Worm (Caenorhabditis elegans): ENCODE results near the gene samp-1.

- TF ChIP-seq nhr-12 (tag; optimal IDR thresholded peaks at IDR 0.05) (no peak), nhr-23 (tag; optimal IDR thresholded peaks at IDR 0.05) (no peak), snpc-4 (tag; optimal IDR thresholded peaks at IDR 0.05) (no peak), zag-1 (tag; optimal IDR thresholded peaks at IDR 0.05) (no peak), unc-39 (tag; optimal IDR thresholded peaks at IDR 0.05) (no peak), pha-4 (tag; optimal IDR thresholded peaks at IDR 0.05) (no peak), ceh-16 (tag; optimal IDR thresholded peaks at IDR 0.05) (no peak), lin-39 (tag; optimal IDR thresholded peaks at IDR 0.05) (no peak), nhr-77 (tag; optimal IDR thresholded peaks at IDR 0.05) (no peak), egl-27 (tag; optimal IDR thresholded peaks at IDR 0.05) (no peak), ztf-11 (tag; optimal IDR thresholded peaks at IDR 0.05) (no peak)
These were observed 41.5 kb upstream of the samp-1 start, which contains the start of gene T05B9.1 for ce11 chrII:11261173-11261572.
